Worm (Caenorhabditis elegans) whole organism, L4/young adult: ENCODE results near the gene gcy-14.

Experiments
- W03F9.2 ChIP-seq: fragments of 150-350 bp; optimal IDR thresholded peaks from 2 replicates; lab custom pipeline; 2014; ENCODE audit warnings: missing biosample characterization, missing genetic modification characterization
- dao-5 ChIP-seq: sonication (generic microtip); optimal IDR thresholded peaks from 2 replicates; lab custom pipeline; 2016; ENCODE audit warnings: missing genotype, missing genetic modification characterization, moderate library complexity, missing compliant biosample characterization
- him-1 ChIP-seq: sonication (generic microtip); optimal IDR thresholded peaks from 2 replicates; lab custom pipeline; 2016; ENCODE audit warnings: missing genotype, missing genetic modification reagents, missing genetic modification characterization, missing compliant biosample characterization

DNA sequence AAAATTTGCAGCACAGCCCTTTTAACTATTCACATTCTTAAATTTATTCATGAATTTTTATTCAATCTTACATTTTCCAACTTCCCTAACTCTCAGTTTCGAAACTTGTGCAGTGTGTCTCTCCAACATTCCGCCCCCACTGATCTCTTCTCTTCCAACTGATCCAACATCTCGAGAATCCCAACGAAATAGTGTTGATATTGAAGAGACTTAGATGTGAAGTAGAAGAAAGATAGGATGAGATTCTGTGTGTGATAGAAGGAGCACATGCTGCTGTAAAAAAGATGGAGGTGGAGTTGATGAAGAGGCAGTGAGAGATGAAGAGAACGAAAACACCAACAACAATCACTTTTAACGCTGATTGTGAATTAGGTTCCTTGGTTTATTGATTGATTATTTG, 47.8 kb downstream of the gcy-14 start:
- TF ChIP-seq him-1 (tag; lab: Kevin White, UChicago) (no peak), W03F9.2 (no peak), dao-5 (tag; lab: Kevin White, UChicago) (no peak)
